Fruit fly (Drosophila melanogaster): ENCODE data around the gene GstT4.

dm6 chrX:13369438-13369837 lies 35.1 kb upstream of the GstT4 start:
- TF ChIP-seq cyc (GFP tag; optimal IDR thresholded peaks at IDR 0.05) (no peak), CG32006 (GFP tag; optimal IDR thresholded peaks at IDR 0.05) (no peak), Lpt (GFP tag; optimal IDR thresholded peaks at IDR 0.05) (no peak)
